Worm (Caenorhabditis elegans) whole organism, L3 larva: ENCODE results near the gene C40H1.3.

Experiments
- aly-2 ChIP-seq: fragments of 150-350 bp; optimal IDR thresholded peaks from 2 replicates; lab custom pipeline; 2014; ENCODE audit warnings: missing biosample characterization, missing genetic modification characterization
- ama-1 ChIP-seq: fragments of 150-350 bp; optimal IDR thresholded peaks from 2 replicates; lab custom pipeline; 2018
- ceh-16 ChIP-seq: sonication (generic microtip); optimal IDR thresholded peaks from 2 replicates; lab custom pipeline; 2017; ENCODE audit warnings: missing biosample characterization, missing genetic modification characterization
- ceh-9 ChIP-seq: sonication (generic microtip); optimal IDR thresholded peaks from 2 replicates; lab custom pipeline; 2018; ENCODE audit warnings: missing biosample characterization, missing genetic modification characterization
- daf-12 ChIP-seq: fragments of 150-350 bp; optimal IDR thresholded peaks from 2 replicates; lab custom pipeline; 2014; ENCODE audit warnings: missing biosample characterization, missing genetic modification reagents, missing genetic modification characterization
- egl-27 ChIP-seq: sonication (generic microtip); optimal IDR thresholded peaks from 4 replicates; lab custom pipeline; 2017; ENCODE audit warnings: missing biosample characterization, missing genetic modification reagents, missing genetic modification characterization
- egl-5 ChIP-seq: fragments of 150-350 bp; optimal IDR thresholded peaks from 2 replicates; lab custom pipeline; 2017; ENCODE audit warnings: missing biosample characterization, missing genetic modification reagents, missing genetic modification characterization, inconsistent platforms
- elt-1 ChIP-seq: fragments of 150-350 bp; optimal IDR thresholded peaks from 2 replicates; lab custom pipeline; 2014; ENCODE audit warnings: missing biosample characterization, missing genetic modification characterization
- elt-2 ChIP-seq: sonication (generic microtip); optimal IDR thresholded peaks from 2 replicates; lab custom pipeline; 2016; ENCODE audit warnings: missing genetic modification reagents, mild to moderate bottlenecking, missing genetic modification characterization, missing compliant biosample characterization
- elt-3 ChIP-seq, 3 experiments: fragments of 150-350 bp in 1 of 3; sonication (generic microtip) in 2 of 3; optimal IDR thresholded peaks; 2 replicates in 2 of 3; 4 replicates in 1 of 3; lab custom pipeline; 2014 to 2017; ENCODE audit warnings: missing biosample characterization in 3 of 3, missing genetic modification characterization in 3 of 3
- eor-1 ChIP-seq, 2 experiments: fragments of 150-350 bp; optimal IDR thresholded peaks; 2 replicates each; lab custom pipeline; 2014 to 2018; ENCODE audit warnings: missing biosample characterization in 2 of 2, missing genetic modification characterization in 2 of 2
- fkh-2 ChIP-seq: fragments of 150-350 bp; optimal IDR thresholded peaks from 2 replicates; lab custom pipeline; 2014; ENCODE audit warnings: missing biosample characterization, missing genetic modification reagents, missing genetic modification characterization
- jun-1 ChIP-seq: fragments of 150-350 bp; optimal IDR thresholded peaks from 2 replicates; lab custom pipeline; 2014; ENCODE audit warnings: missing biosample characterization, missing genetic modification reagents, missing genetic modification characterization
- lin-15B ChIP-seq: fragments of 150-350 bp; optimal IDR thresholded peaks from 2 replicates; lab custom pipeline; 2014; ENCODE audit warnings: missing biosample characterization, missing genetic modification characterization
- lin-39 ChIP-seq: fragments of 150-350 bp; optimal IDR thresholded peaks from 2 replicates; lab custom pipeline; 2018; ENCODE audit warnings: missing biosample characterization, missing genetic modification reagents, missing genetic modification characterization
- lsy-12 ChIP-seq: sonication (generic microtip); optimal IDR thresholded peaks from 2 replicates; lab custom pipeline; 2016; ENCODE audit warnings: mild to moderate bottlenecking, missing genetic modification characterization, missing compliant biosample characterization
- mml-1 ChIP-seq: fragments of 150-350 bp; sonication (generic microtip); optimal IDR thresholded peaks from 3 replicates; lab custom pipeline; 2014; ENCODE audit warnings: missing biosample characterization, missing genetic modification characterization
- nfya-1 ChIP-seq: sonication (generic microtip); optimal IDR thresholded peaks from 2 replicates; lab custom pipeline; 2017; ENCODE audit warnings: missing genetic modification characterization, mild to moderate bottlenecking, missing compliant biosample characterization, antibody characterized with exemption, moderate library complexity; ENCODE audit not compliant: insufficient read depth
- nhr-11 ChIP-seq: fragments of 150-350 bp; optimal IDR thresholded peaks from 2 replicates; lab custom pipeline; 2014; ENCODE audit warnings: missing biosample characterization, missing genetic modification characterization
- nhr-23 ChIP-seq: fragments of 150-350 bp; optimal IDR thresholded peaks from 2 replicates; lab custom pipeline; 2014; ENCODE audit warnings: missing biosample characterization, missing genetic modification reagents, missing genetic modification characterization
- nhr-237 ChIP-seq: fragments of 150-350 bp; optimal IDR thresholded peaks from 2 replicates; lab custom pipeline; 2014; ENCODE audit warnings: missing biosample characterization, missing genetic modification characterization
- nhr-28 ChIP-seq: fragments of 150-350 bp; optimal IDR thresholded peaks from 2 replicates; lab custom pipeline; 2014; ENCODE audit warnings: missing biosample characterization, missing genetic modification characterization
- nhr-43 ChIP-seq: sonication (generic microtip); optimal IDR thresholded peaks from 2 replicates; lab custom pipeline; 2016; ENCODE audit warnings: mild to moderate bottlenecking, missing genetic modification characterization, missing compliant biosample characterization; ENCODE audit not compliant: poor library complexity, severe bottlenecking
- nhr-76 ChIP-seq: fragments of 150-350 bp; sonication (generic microtip); optimal IDR thresholded peaks from 5 replicates; lab custom pipeline; 2014; ENCODE audit warnings: missing biosample characterization, missing genetic modification characterization
- pha-4 ChIP-seq: fragments of 150-350 bp; optimal IDR thresholded peaks from 2 replicates; lab custom pipeline; 2014; ENCODE audit warnings: missing biosample characterization, missing genetic modification reagents, missing genetic modification characterization
- sea-2 ChIP-seq: fragments of 150-350 bp; sonication (generic microtip); optimal IDR thresholded peaks from 4 replicates; lab custom pipeline; 2014; ENCODE audit warnings: missing biosample characterization, missing genetic modification reagents, missing genetic modification characterization
- tbx-2 ChIP-seq: sonication (generic microtip); optimal IDR thresholded peaks from 2 replicates; lab custom pipeline; 2016; ENCODE audit warnings: mild to moderate bottlenecking, missing genetic modification characterization, missing compliant biosample characterization
- unc-39 ChIP-seq: sonication (generic microtip); optimal IDR thresholded peaks from 4 replicates; lab custom pipeline; 2017; ENCODE audit warnings: missing biosample characterization, missing genetic modification characterization
- unc-62 ChIP-seq: fragments of 150-350 bp; sonication (generic microtip); optimal IDR thresholded peaks from 4 replicates; lab custom pipeline; 2014; ENCODE audit warnings: missing biosample characterization, missing genetic modification reagents, missing genetic modification characterization

Gene C40H1.3

ce11 chrIII:9346722-9347121 lies 17.6 kb upstream of the C40H1.3 start:
- TF ChIP-seq daf-12 (no peak), nfya-1 (tag; lab: Kevin White, UChicago) (peak; percentile 32)

- TF ChIP-seq ama-1 (no peak), lin-39 (tag; lab: Kevin White, UChicago) (peak; percentile 75)
- TF ChIP-seq, all 47 proteins: peak for 1
Observed at ce11 chrIII:9346114-9346513, 16.9 kb upstream of the C40H1.3 start.

DNA sequence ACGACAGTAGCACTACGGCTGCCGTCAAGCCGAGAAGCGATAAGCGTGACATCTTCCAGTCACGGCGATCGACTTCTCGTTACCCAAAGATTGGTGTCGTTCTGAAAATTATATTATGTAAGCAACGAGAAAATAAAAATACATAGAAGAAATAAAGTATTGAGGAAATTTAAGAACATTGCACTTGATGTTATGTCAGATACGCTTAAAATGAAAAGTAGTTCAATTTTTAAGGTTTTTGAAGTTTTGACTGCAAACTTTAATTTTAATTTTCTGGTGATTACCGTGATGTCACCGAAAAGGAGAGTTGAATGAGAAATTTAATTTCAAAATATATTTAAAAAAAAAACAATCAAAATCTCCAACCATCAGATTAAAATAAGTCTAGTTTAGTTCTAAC lies 15.2 kb upstream of the C40H1.3 start, which contains the start of gene emb-9:
Gene emb-9, minus strand, starts transcription at position 101 of the 400 bp plus-strand sequence.
- no peak for TF ChIP-seq nhr-11 (tag; lab: Kevin White, UChicago)
- TF ChIP-seq nhr-237 (tag; lab: Kevin White, UChicago) = no peak
- no peak for TF ChIP-seq egl-5 (tag; lab: Kevin White, UChicago)
- no peak for TF ChIP-seq fkh-2 (tag; lab: Kevin White, UChicago)
- TF ChIP-seq elt-2 (tag; lab: Kevin White, UChicago) = no peak
- no peak for TF ChIP-seq lin-15B (tag; lab: Kevin White, UChicago)
- TF ChIP-seq, all 47 proteins: peak for 0

- TF ChIP-seq jun-1 (tag; lab: Kevin White, UChicago) (no peak), pha-4 (tag; lab: Kevin White, UChicago) (no peak), elt-3 (tag; optimal IDR thresholded peaks at IDR 0.05; lab: Kevin White, UChicago) (no peak), unc-62 (GFP tag; lab: Kevin White, UChicago) (no peak), elt-1 (no peak), lsy-12 (tag; lab: Kevin White, UChicago) (no peak), nhr-76 (tag; lab: Kevin White, UChicago) (no peak)
- TF ChIP-seq, all 47 proteins: peak for 0
Observed at ce11 chrIII:9340025-9340424, 10.9 kb upstream of the C40H1.3 start.

ce11 chrIII:9337968-9338367 lies 8.8 kb upstream of the C40H1.3 start:
- TF ChIP-seq ceh-16 (tag; lab: Kevin White, UChicago) (no peak), sea-2 (GFP tag; lab: Kevin White, UChicago) (no peak), nfya-1 (tag; lab: Kevin White, UChicago) (no peak), nhr-28 (tag; lab: Kevin White, UChicago) (no peak), ceh-9 (tag; lab: Kevin White, UChicago) (no peak)

ce11 chrIII:9336807-9337206 lies 7.6 kb upstream of the C40H1.3 start:
- TF ChIP-seq nhr-76 (tag; lab: Kevin White, UChicago) = no peak
- no peak for TF ChIP-seq nhr-43

DNA sequence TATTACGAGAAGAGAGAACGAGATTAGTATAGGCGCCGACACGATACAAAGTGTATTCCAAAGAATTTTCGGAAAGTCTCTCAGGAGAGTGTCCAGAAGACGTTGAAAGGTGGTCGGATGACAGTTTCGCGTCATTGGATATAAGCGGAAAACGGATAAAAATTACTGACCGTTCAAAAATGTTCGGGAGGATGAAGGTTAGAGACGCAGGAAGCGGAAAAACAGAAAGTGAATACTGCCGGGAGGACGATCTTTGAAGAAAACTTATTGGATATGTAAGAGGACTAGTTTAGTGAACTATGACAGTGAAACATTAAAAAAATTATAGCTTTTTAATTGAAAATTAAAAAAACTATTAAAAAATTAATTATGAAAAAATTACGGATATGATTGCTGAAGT lies 5.9 kb upstream of the C40H1.3 start:
- TF ChIP-seq sea-2 (GFP tag; lab: Kevin White, UChicago) (no peak), nhr-23 (tag; lab: Kevin White, UChicago) (peak; percentile 26)

ce11 chrIII:9334174-9334573 lies 5.0 kb upstream of the C40H1.3 start, which contains the start of gene elo-4:
Gene elo-4, minus strand, starts transcription at chrIII:9334274.
- TF ChIP-seq pha-4 (tag; lab: Kevin White, UChicago) (no peak), eor-1 (tag; optimal IDR thresholded peaks at IDR 0.05; lab: Kevin White, UChicago) (no peak), ceh-16 (tag; lab: Kevin White, UChicago) (no peak), ama-1 (no peak), egl-5 (tag; lab: Kevin White, UChicago) (no peak), elt-3 (tag; optimal IDR thresholded peaks at IDR 0.05; lab: Kevin White, UChicago) (no peak), tbx-2 (tag; lab: Kevin White, UChicago) (no peak), aly-2 (no peak), mml-1 (no peak), unc-39 (tag; lab: Kevin White, UChicago) (no peak), lin-39 (tag; lab: Kevin White, UChicago) (no peak), egl-27 (tag; lab: Kevin White, UChicago) (no peak)
